Worm (Caenorhabditis elegans) whole organism, late embryonic: ENCODE data around the gene C16B8.3.

Source experiments
- K09A11.1 ChIP-seq: sonication (generic microtip); optimal IDR thresholded peaks from 2 replicates; lab custom pipeline; 2017; ENCODE audit warnings: antibody characterized with exemption, mild to moderate bottlenecking, missing genetic modification characterization, missing compliant biosample characterization; ENCODE audit not compliant: insufficient read depth
- ahr-1 ChIP-seq: sonication (generic microtip); optimal IDR thresholded peaks from 2 replicates; lab custom pipeline; 2016; ENCODE audit warnings: missing genetic modification characterization, missing compliant biosample characterization
- ceh-14 ChIP-seq: sonication (generic microtip); optimal IDR thresholded peaks from 2 replicates; lab custom pipeline; 2016; ENCODE audit warnings: missing genotype, missing genetic modification characterization, missing compliant biosample characterization
- ceh-18 ChIP-seq: sonication (generic microtip); optimal IDR thresholded peaks from 2 replicates; lab custom pipeline; 2016; ENCODE audit warnings: missing genetic modification characterization, missing compliant biosample characterization
- ceh-2 ChIP-seq: sonication (generic microtip); optimal IDR thresholded peaks from 2 replicates; lab custom pipeline; 2016; ENCODE audit warnings: missing genotype, missing genetic modification characterization, missing compliant biosample characterization
- ceh-22 ChIP-seq: sonication (generic microtip); optimal IDR thresholded peaks from 2 replicates; lab custom pipeline; 2017; ENCODE audit warnings: missing biosample characterization, missing genetic modification characterization
- ceh-24 ChIP-seq: sonication (generic microtip); optimal IDR thresholded peaks from 2 replicates; lab custom pipeline; 2016; ENCODE audit warnings: mild to moderate bottlenecking, missing genetic modification characterization, missing compliant biosample characterization
- ceh-30 ChIP-seq: fragments of 150-350 bp; optimal IDR thresholded peaks from 2 replicates; lab custom pipeline; 2014; ENCODE audit warnings: missing biosample characterization, missing genetic modification characterization
- ceh-31 ChIP-seq: sonication (generic microtip); optimal IDR thresholded peaks from 2 replicates; lab custom pipeline; 2016; ENCODE audit warnings: missing genetic modification characterization, missing compliant biosample characterization
- ceh-34 ChIP-seq: sonication (generic microtip); optimal IDR thresholded peaks from 2 replicates; lab custom pipeline; 2016; ENCODE audit warnings: mild to moderate bottlenecking, missing genetic modification characterization, missing compliant biosample characterization
- ceh-45 ChIP-seq: fragments of 200-800 bp; sonication (Bioruptor generic); IDR thresholded peaks from 2 replicates; pipeline ENCODE4 v1.3.6; 2022; ENCODE audit warnings: missing genetic modification reagents, missing genetic modification characterization, missing compliant biosample characterization
- ceh-6 ChIP-seq: fragments of 200-800 bp; sonication (Bioruptor generic); optimal IDR thresholded peaks from 2 replicates; lab custom pipeline; 2018; ENCODE audit warnings: mild to moderate bottlenecking, missing genetic modification characterization, missing compliant biosample characterization
- che-1 ChIP-seq: sonication (generic microtip); optimal IDR thresholded peaks from 2 replicates; lab custom pipeline; 2016; ENCODE audit warnings: mild to moderate bottlenecking, missing genetic modification characterization, missing compliant biosample characterization
- dmd-4 ChIP-seq: sonication (generic microtip); optimal IDR thresholded peaks from 2 replicates; lab custom pipeline; 2016; ENCODE audit warnings: borderline replicate concordance, missing genetic modification characterization, missing compliant biosample characterization
- dve-1 ChIP-seq: sonication (generic microtip); optimal IDR thresholded peaks from 2 replicates; lab custom pipeline; 2017; ENCODE audit warnings: antibody characterized with exemption, mild to moderate bottlenecking, missing genetic modification characterization, missing compliant biosample characterization
- elt-2 ChIP-seq: sonication (generic microtip); optimal IDR thresholded peaks from 2 replicates; lab custom pipeline; 2016; ENCODE audit warnings: missing genetic modification reagents, missing genetic modification characterization, missing compliant biosample characterization
- elt-4 ChIP-seq: sonication (generic microtip); optimal IDR thresholded peaks from 2 replicates; lab custom pipeline; 2016; ENCODE audit warnings: missing genetic modification characterization, missing compliant biosample characterization
- ets-4 ChIP-seq: sonication (generic microtip); optimal IDR thresholded peaks from 2 replicates; lab custom pipeline; 2016; ENCODE audit warnings: missing genetic modification characterization, missing compliant biosample characterization
- fax-1 ChIP-seq: sonication (generic microtip); optimal IDR thresholded peaks from 2 replicates; lab custom pipeline; 2016; ENCODE audit warnings: missing genotype, missing genetic modification characterization, missing compliant biosample characterization
- fkh-10 ChIP-seq: fragments of 150-350 bp; optimal IDR thresholded peaks from 2 replicates; lab custom pipeline; 2014; ENCODE audit warnings: missing biosample characterization, missing genetic modification reagents, missing genetic modification characterization
- fkh-6 ChIP-seq: sonication (generic microtip); optimal IDR thresholded peaks from 2 replicates; lab custom pipeline; 2016; ENCODE audit warnings: missing genetic modification characterization, missing compliant biosample characterization
- gmeb-2 ChIP-seq: sonication (generic microtip); optimal IDR thresholded peaks from 2 replicates; lab custom pipeline; 2016; ENCODE audit warnings: missing genetic modification characterization, inconsistent platforms, missing compliant biosample characterization
- hlh-6 ChIP-seq: sonication (generic microtip); optimal IDR thresholded peaks from 2 replicates; lab custom pipeline; 2016; ENCODE audit warnings: missing genotype, missing genetic modification characterization, missing compliant biosample characterization
- hlh-8 ChIP-seq: sonication (generic microtip); optimal IDR thresholded peaks from 2 replicates; lab custom pipeline; 2016; ENCODE audit warnings: missing genotype, missing genetic modification characterization, missing compliant biosample characterization
- lim-6 ChIP-seq: sonication (generic microtip); optimal IDR thresholded peaks from 2 replicates; lab custom pipeline; 2016; ENCODE audit warnings: missing genetic modification characterization, missing compliant biosample characterization
- madf-2 ChIP-seq: sonication (generic microtip); optimal IDR thresholded peaks from 2 replicates; lab custom pipeline; 2017; ENCODE audit warnings: missing genetic modification characterization, missing compliant biosample characterization
- nfya-1 ChIP-seq: sonication (generic microtip); optimal IDR thresholded peaks from 2 replicates; lab custom pipeline; 2017; ENCODE audit warnings: missing genetic modification characterization, mild to moderate bottlenecking, missing compliant biosample characterization, antibody characterized with exemption, moderate library complexity
- nhr-11 ChIP-seq: fragments of 150-350 bp; optimal IDR thresholded peaks from 2 replicates; lab custom pipeline; 2014; ENCODE audit warnings: missing biosample characterization, missing genetic modification characterization
- nhr-232 ChIP-seq: sonication (generic microtip); optimal IDR thresholded peaks from 2 replicates; lab custom pipeline; 2016; ENCODE audit warnings: missing genetic modification characterization, missing compliant biosample characterization
- pax-1 ChIP-seq: fragments of 150-350 bp; optimal IDR thresholded peaks from 2 replicates; lab custom pipeline; 2014; ENCODE audit warnings: missing biosample characterization, missing genetic modification characterization
- pha-2 ChIP-seq: sonication (generic microtip); optimal IDR thresholded peaks from 2 replicates; lab custom pipeline; 2017; ENCODE audit warnings: mild to moderate bottlenecking, missing genetic modification characterization, missing compliant biosample characterization
- pqm-1 ChIP-seq: sonication (generic microtip); optimal IDR thresholded peaks from 2 replicates; lab custom pipeline; 2016; ENCODE audit warnings: missing genetic modification characterization, missing compliant biosample characterization
- pros-1 ChIP-seq: fragments of 150-350 bp; optimal IDR thresholded peaks from 2 replicates; lab custom pipeline; 2014; ENCODE audit warnings: missing biosample characterization, missing genetic modification reagents, missing genetic modification characterization
- ref-2 ChIP-seq: sonication (generic microtip); optimal IDR thresholded peaks from 2 replicates; lab custom pipeline; 2016; ENCODE audit warnings: missing genetic modification characterization, missing compliant biosample characterization
- rnt-1 ChIP-seq: sonication (generic microtip); optimal IDR thresholded peaks from 2 replicates; lab custom pipeline; 2016; ENCODE audit warnings: missing genetic modification characterization, missing compliant biosample characterization
- sdc-2 ChIP-seq: sonication (generic microtip); optimal IDR thresholded peaks from 2 replicates; lab custom pipeline; 2016; ENCODE audit warnings: missing genotype, missing genetic modification characterization, missing compliant biosample characterization
- tbx-2 ChIP-seq: sonication (generic microtip); optimal IDR thresholded peaks from 2 replicates; lab custom pipeline; 2016; ENCODE audit warnings: missing genetic modification characterization, missing compliant biosample characterization
- unc-3 ChIP-seq, 2 experiments: fragments of 200-800 bp in 1 of 2; sonication (Bioruptor generic) in 1 of 2; sonication (generic microtip) in 1 of 2; conservative IDR thresholded peaks in 1 of 2; optimal IDR thresholded peaks in 1 of 2; 2 replicates each; pipeline versions ENCODE4 v1.3.6 to Lab custom; 2016 to 2022; ENCODE audit warnings: missing compliant biosample characterization in 2 of 2, missing genetic modification characterization in 2 of 2, missing genetic modification reagents in 1 of 2
- unc-42 ChIP-seq: sonication (generic microtip); optimal IDR thresholded peaks from 2 replicates; lab custom pipeline; 2016; ENCODE audit warnings: missing genotype, missing genetic modification characterization, missing compliant biosample characterization
- unc-55 ChIP-seq: sonication (generic microtip); optimal IDR thresholded peaks from 2 replicates; lab custom pipeline; 2017; ENCODE audit warnings: missing biosample characterization, missing genetic modification reagents, missing genetic modification characterization
- unc-86 ChIP-seq: sonication (generic microtip); optimal IDR thresholded peaks from 2 replicates; lab custom pipeline; 2016; ENCODE audit warnings: missing genetic modification characterization, missing compliant biosample characterization
- zip-5 ChIP-seq: sonication (generic microtip); optimal IDR thresholded peaks from 2 replicates; lab custom pipeline; 2016; ENCODE audit warnings: missing genetic modification characterization, missing compliant biosample characterization

C16B8.3 gene

DNA sequence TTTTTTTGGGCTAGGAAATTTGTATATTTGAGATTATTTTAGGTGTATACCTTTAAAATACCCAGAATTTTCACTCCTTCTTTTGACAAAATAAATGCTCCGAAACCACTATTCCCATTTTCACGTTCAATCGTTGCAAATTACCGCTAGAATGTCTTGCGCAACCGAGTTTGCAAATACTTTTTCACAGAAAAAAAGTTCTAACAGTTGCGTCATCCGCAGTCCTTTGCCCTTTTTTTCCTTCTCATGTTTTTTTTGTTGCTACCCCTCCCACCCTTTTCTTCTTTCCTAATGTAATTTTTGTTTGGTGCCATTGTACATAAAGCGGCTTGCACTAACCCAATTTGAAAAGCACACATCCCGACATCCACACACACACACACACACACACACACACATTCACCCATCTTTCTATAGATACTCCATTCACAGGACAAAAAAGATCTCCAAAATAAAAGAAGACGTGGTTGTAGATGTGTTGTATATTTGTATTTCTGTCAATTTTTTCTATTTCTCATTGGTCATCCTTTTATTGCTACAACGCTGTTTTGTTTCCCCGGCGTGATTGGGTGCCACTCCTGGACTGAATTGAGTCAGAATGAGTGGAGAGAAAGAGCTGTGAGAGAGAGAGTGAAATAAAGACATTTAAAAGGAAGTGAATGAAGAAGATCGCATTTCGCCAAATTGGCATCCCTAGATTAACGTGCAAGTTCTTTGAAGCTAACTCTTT is 10.8 kb downstream of the C16B8.3 start:
- TF ChIP-seq lim-6 (no peak), fax-1 (tag; lab: Kevin White, UChicago) (no peak), dmd-4 (tag; lab: Kevin White, UChicago) (no peak), nhr-232 (no peak), ceh-14 (tag; lab: Kevin White, UChicago) (no peak), ahr-1 (tag; lab: Kevin White, UChicago) (no peak), ceh-31 (tag; lab: Kevin White, UChicago) (peak; percentile 47), ets-4 (tag; lab: Kevin White, UChicago) (no peak), nhr-11 (tag; lab: Kevin White, UChicago) (no peak), ceh-22 (tag; lab: Kevin White, UChicago) (no peak), fkh-6 (tag; lab: Kevin White, UChicago) (no peak), unc-42 (peak; percentile 99), ceh-30 (no peak)

- TF ChIP-seq ceh-24 (tag; lab: Kevin White, UChicago) (no peak), ets-4 (tag; lab: Kevin White, UChicago) (no peak), ceh-30 (no peak), tbx-2 (tag; lab: Kevin White, UChicago) (no peak), gmeb-2 (no peak), che-1 (tag; lab: Kevin White, UChicago) (no peak), pha-2 (tag; lab: Kevin White, UChicago) (no peak)
Observed at ce11 chrX:3952737-3953136, 15.7 kb downstream of the C16B8.3 start.

ce11 chrX:3949763-3950162 is 18.7 kb downstream of the C16B8.3 start:
- TF ChIP-seq fkh-6 (tag; lab: Kevin White, UChicago) (no peak), sdc-2 (tag; lab: Kevin White, UChicago) (no peak), elt-2 (tag; lab: Kevin White, UChicago) (no peak), hlh-8 (tag; lab: Kevin White, UChicago) (no peak), pros-1 (no peak), zip-5 (tag; lab: Kevin White, UChicago) (no peak), ceh-2 (tag; lab: Kevin White, UChicago) (no peak), rnt-1 (no peak), lim-6 (no peak), unc-3 (GFP tag; conservative IDR thresholded peaks at IDR 0.05; lab: Robert Waterston, UW) (no peak), unc-3 (tag; optimal IDR thresholded peaks at IDR 0.05; lab: Kevin White, UChicago) (no peak), pqm-1 (no peak), dve-1 (no peak), K09A11.1 (tag; lab: Kevin White, UChicago) (no peak), unc-55 (GFP tag; lab: Kevin White, UChicago) (no peak), ref-2 (tag; lab: Kevin White, UChicago) (no peak), hlh-6 (no peak), pax-1 (tag; lab: Kevin White, UChicago) (no peak)

DNA sequence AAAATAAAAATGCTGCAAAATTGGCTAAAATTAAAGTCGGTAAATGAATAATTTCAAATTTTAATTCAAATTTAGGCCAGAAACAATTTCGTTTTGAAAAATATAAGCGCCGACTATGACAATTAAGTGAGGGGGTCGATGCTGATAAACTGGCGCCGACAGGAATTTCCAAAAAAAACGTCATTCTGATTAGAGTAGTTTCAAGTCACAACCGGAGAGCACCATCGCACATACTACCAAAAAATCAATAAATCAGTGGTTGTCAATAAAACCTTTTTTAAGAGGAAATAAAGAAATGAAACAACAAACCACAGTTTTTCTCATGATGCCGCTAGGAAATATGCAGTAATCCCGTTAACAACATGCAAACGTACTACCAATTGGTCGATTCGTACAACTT is 19.4 kb downstream of the C16B8.3 start:
- TF ChIP-seq ceh-45 (no peak), hlh-6 (no peak), pha-2 (tag; lab: Kevin White, UChicago) (no peak), fkh-10 (GFP tag; lab: Kevin White, UChicago) (no peak), ceh-34 (no peak), zip-5 (tag; lab: Kevin White, UChicago) (no peak), ahr-1 (tag; lab: Kevin White, UChicago) (no peak), ceh-6 (GFP tag; lab: Kevin White, UChicago) (no peak), nfya-1 (tag; lab: Kevin White, UChicago) (no peak), K09A11.1 (tag; lab: Kevin White, UChicago) (no peak), fax-1 (tag; lab: Kevin White, UChicago) (no peak), rnt-1 (no peak), dve-1 (no peak), elt-4 (tag; lab: Kevin White, UChicago) (no peak), unc-3 (GFP tag; conservative IDR thresholded peaks at IDR 0.05; lab: Robert Waterston, UW) (no peak), unc-3 (tag; optimal IDR thresholded peaks at IDR 0.05; lab: Kevin White, UChicago) (no peak), unc-86 (tag; lab: Kevin White, UChicago) (no peak), tbx-2 (tag; lab: Kevin White, UChicago) (no peak), ceh-18 (tag; lab: Kevin White, UChicago) (no peak), pqm-1 (no peak), madf-2 (no peak)
- TF ChIP-seq, all 69 proteins: peak for 0
